Worm (Caenorhabditis elegans): Measurements from ENCODE around the gene T19D7.6.

DNA sequence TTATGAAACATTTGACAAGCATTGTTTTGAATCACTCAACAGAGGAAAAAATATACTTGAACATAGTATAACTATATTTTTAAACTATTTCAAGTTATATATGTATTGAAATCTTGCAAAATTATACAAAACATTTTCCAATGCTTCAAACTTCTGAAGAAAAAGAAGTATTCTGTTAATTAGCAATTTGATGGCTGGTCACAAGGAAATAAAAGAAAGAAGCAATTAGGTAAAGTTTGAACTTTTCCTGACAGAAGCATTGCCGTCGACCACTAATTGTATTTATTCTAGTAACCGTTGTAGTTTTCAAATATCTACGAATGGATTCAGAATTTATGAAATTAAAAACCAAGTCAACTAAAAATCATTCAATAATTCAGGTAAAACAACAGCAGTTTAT is 18.0 kb upstream of the T19D7.6 start:
- TF ChIP-seq ama-1 (optimal IDR thresholded peaks at IDR 0.05) (no peak), fos-1 (tag; optimal IDR thresholded peaks at IDR 0.05) (no peak), ztf-11 (tag; optimal IDR thresholded peaks at IDR 0.05) (no peak), lin-13 (GFP tag; optimal IDR thresholded peaks at IDR 0.05) (no peak), skn-1 (tag; optimal IDR thresholded peaks at IDR 0.05) (no peak), alr-1 (tag; optimal IDR thresholded peaks at IDR 0.05) (no peak), ZK546.5 (tag; optimal IDR thresholded peaks at IDR 0.05) (no peak), ztf-4 (tag; optimal IDR thresholded peaks at IDR 0.05) (no peak), ceh-16 (tag; optimal IDR thresholded peaks at IDR 0.05) (no peak), sma-3 (GFP tag; optimal IDR thresholded peaks at IDR 0.05) (no peak), lin-39 (tag; optimal IDR thresholded peaks at IDR 0.05) (no peak), nhr-6 (tag; optimal IDR thresholded peaks at IDR 0.05) (no peak), nhr-129 (tag; optimal IDR thresholded peaks at IDR 0.05) (no peak), elt-3 (tag; optimal IDR thresholded peaks at IDR 0.05) (no peak)

Measured in whole organism, L2 larva.